Worm (Caenorhabditis elegans): Measurements from ENCODE around the gene fbxa-163.

fbxa-163 gene

ce11 chrII:1621180-1621579 lies 10.7 kb upstream of the fbxa-163 start, which contains the start of gene fbxa-158:
TSS of gene fbxa-158 (minus strand) at chrII:1621280.
- TF ChIP-seq egl-27 (tag; optimal IDR thresholded peaks at IDR 0.05) (no peak), dmd-4 (tag; optimal IDR thresholded peaks at IDR 0.05) (no peak), R02D3.7 (tag; optimal IDR thresholded peaks at IDR 0.05) (no peak), aly-2 (tag; optimal IDR thresholded peaks at IDR 0.05) (no peak), F13H6.1 (tag; optimal IDR thresholded peaks at IDR 0.05) (no peak), ceh-82 (tag; optimal IDR thresholded peaks at IDR 0.05) (no peak), peb-1 (tag; optimal IDR thresholded peaks at IDR 0.05) (no peak), fos-1 (tag; optimal IDR thresholded peaks at IDR 0.05) (no peak), mbf-1 (tag; optimal IDR thresholded peaks at IDR 0.05) (no peak), lin-39 (tag; optimal IDR thresholded peaks at IDR 0.05) (no peak), skn-1 (tag; optimal IDR thresholded peaks at IDR 0.05) (no peak), elt-1 (tag; optimal IDR thresholded peaks at IDR 0.05) (no peak), sem-4 (tag; optimal IDR thresholded peaks at IDR 0.05) (no peak), nhr-12 (tag; optimal IDR thresholded peaks at IDR 0.05) (no peak), unc-62 (GFP tag; optimal IDR thresholded peaks at IDR 0.05) (no peak), Y55F3AM.14 (GFP tag; optimal IDR thresholded peaks at IDR 0.05) (no peak), nhr-129 (tag; optimal IDR thresholded peaks at IDR 0.05) (no peak)

DNA sequence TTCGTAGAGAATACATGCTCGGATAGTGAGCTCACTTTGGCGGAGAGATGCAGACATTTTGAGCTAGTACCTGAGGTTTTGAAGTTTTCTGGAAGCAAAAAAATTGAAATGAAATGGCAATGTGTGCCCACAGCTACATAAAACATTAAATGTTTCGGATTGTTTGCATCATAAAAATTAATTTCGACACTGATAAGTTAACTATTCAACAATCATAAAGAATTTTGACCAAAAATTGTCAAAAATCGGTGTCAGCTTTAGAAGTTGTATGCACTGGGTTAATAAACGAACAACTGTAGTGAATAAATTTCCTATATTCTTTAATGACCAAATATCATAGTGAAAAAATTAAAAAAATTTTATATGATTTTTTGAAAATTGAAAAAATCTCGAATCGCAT lies 8.4 kb upstream of the fbxa-163 start, which contains the start of gene fbxa-166:
TSS of gene fbxa-166 (minus strand) at position 101 of the 400 bp plus-strand sequence.
- TF ChIP-seq nhr-11 (tag; optimal IDR thresholded peaks at IDR 0.05) (no peak), dmd-4 (tag; optimal IDR thresholded peaks at IDR 0.05) (no peak), R02D3.7 (tag; optimal IDR thresholded peaks at IDR 0.05) (no peak), lin-13 (GFP tag; optimal IDR thresholded peaks at IDR 0.05) (no peak), unc-39 (tag; optimal IDR thresholded peaks at IDR 0.05) (no peak), lin-11 (tag; optimal IDR thresholded peaks at IDR 0.05) (no peak), nhr-77 (tag; optimal IDR thresholded peaks at IDR 0.05) (no peak)

DNA sequence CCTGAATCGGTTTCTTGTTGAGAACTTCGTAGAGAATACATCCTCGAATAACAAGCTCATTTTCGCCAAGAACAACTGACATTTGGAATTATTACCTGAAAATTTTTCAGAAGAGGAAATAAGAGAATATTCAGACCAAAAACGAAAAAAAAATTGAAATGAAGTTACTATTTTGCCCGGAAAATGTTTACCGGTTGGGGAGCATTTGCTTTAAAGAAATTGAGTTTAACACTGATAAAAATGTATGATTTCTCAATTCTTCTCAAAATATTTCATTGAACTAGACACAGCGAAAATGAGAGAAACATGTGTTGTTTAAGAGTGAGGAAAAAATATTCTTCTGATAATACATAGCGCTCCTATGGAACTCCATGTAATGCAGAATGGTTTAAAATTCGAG lies 5.9 kb upstream of the fbxa-163 start, which contains the start of gene fbxa-165:
TSS of gene fbxa-165 (minus strand) at position 101 of the 400 bp plus-strand sequence.
- TF ChIP-seq nhr-23 (tag; optimal IDR thresholded peaks at IDR 0.05) (no peak), ZK546.5 (tag; optimal IDR thresholded peaks at IDR 0.05) (no peak), ceh-16 (tag; optimal IDR thresholded peaks at IDR 0.05) (no peak), egl-27 (tag; optimal IDR thresholded peaks at IDR 0.05) (no peak), snpc-4 (tag; optimal IDR thresholded peaks at IDR 0.05) (no peak), aly-2 (tag; optimal IDR thresholded peaks at IDR 0.05) (no peak), ceh-82 (tag; optimal IDR thresholded peaks at IDR 0.05) (no peak), nhr-11 (tag; optimal IDR thresholded peaks at IDR 0.05) (no peak), blmp-1 (tag; optimal IDR thresholded peaks at IDR 0.05; ENCODE audit: insufficient read depth) (no peak), crh-2 (tag; optimal IDR thresholded peaks at IDR 0.05) (no peak), sma-9 (GFP tag; optimal IDR thresholded peaks at IDR 0.05) (no peak), sma-9 (tag; optimal IDR thresholded peaks at IDR 0.05) (no peak), dmd-4 (tag; optimal IDR thresholded peaks at IDR 0.05) (no peak), sem-4 (tag; optimal IDR thresholded peaks at IDR 0.05) (no peak), nhr-6 (tag; optimal IDR thresholded peaks at IDR 0.05) (no peak)

ce11 chrII:1613972-1614371 lies 3.4 kb upstream of the fbxa-163 start, which contains the start of gene fbxa-164:
TSS of gene fbxa-164 (minus strand) at chrII:1614072.
- TF ChIP-seq lsy-2 (tag; optimal IDR thresholded peaks at IDR 0.05) (no peak), ztf-1 (GFP tag; conservative IDR thresholded peaks at IDR 0.05) (no peak), C34F6.9 (tag; optimal IDR thresholded peaks at IDR 0.05) (no peak), mab-5 (tag; optimal IDR thresholded peaks at IDR 0.05) (no peak), aly-2 (tag; optimal IDR thresholded peaks at IDR 0.05) (no peak), blmp-1 (tag; optimal IDR thresholded peaks at IDR 0.05; ENCODE audit: insufficient read depth) (no peak), nhr-129 (tag; optimal IDR thresholded peaks at IDR 0.05) (no peak), R02D3.7 (tag; optimal IDR thresholded peaks at IDR 0.05) (no peak), zag-1 (tag; optimal IDR thresholded peaks at IDR 0.05) (no peak), nhr-237 (tag; optimal IDR thresholded peaks at IDR 0.05) (no peak), crh-2 (tag; optimal IDR thresholded peaks at IDR 0.05) (no peak), nhr-6 (tag; optimal IDR thresholded peaks at IDR 0.05) (no peak), snpc-4 (tag; optimal IDR thresholded peaks at IDR 0.05) (no peak), ztf-11 (tag; optimal IDR thresholded peaks at IDR 0.05) (no peak), Y55F3AM.14 (GFP tag; optimal IDR thresholded peaks at IDR 0.05) (no peak), ztf-4 (tag; optimal IDR thresholded peaks at IDR 0.05) (no peak)
